Worm (Caenorhabditis elegans) whole organism, mixed stage, embryonic: ENCODE data around the gene C01G6.2.

Source experiments
- nhr-237 ChIP-seq: fragments of 150-350 bp; optimal IDR thresholded peaks from 2 replicates; lab custom pipeline; 2014; ENCODE audit warnings: missing biosample characterization, missing genetic modification characterization
- nhr-28 ChIP-seq: fragments of 150-350 bp; optimal IDR thresholded peaks from 2 replicates; lab custom pipeline; 2014; ENCODE audit warnings: missing biosample characterization, missing genetic modification characterization
- unc-62 ChIP-seq: fragments of 150-350 bp; optimal IDR thresholded peaks from 2 replicates; lab custom pipeline; 2014; ENCODE audit warnings: missing biosample characterization, missing genetic modification reagents, missing genetic modification characterization
- ztf-11 ChIP-seq: fragments of 150-350 bp; optimal IDR thresholded peaks from 2 replicates; lab custom pipeline; 2014; ENCODE audit warnings: missing biosample characterization, missing genetic modification characterization

- TF ChIP-seq unc-62 (no peak), nhr-237 (tag; lab: Kevin White, UChicago) (peak; percentile 25), nhr-28 (tag; lab: Kevin White, UChicago) (no peak), ztf-11 (tag; lab: Kevin White, UChicago) (no peak)
These were observed 24.1 kb upstream of the C01G6.2 start for ce11 chrII:9242804-9243203.
